Worm (Caenorhabditis elegans) whole organism, L4 larva: ENCODE results near the gene Y51A2A.6.

Experiments used
- F37D6.2 ChIP-seq: sonication (generic microtip); optimal IDR thresholded peaks from 2 replicates; lab custom pipeline; 2016; ENCODE audit warnings: mild to moderate bottlenecking, missing genetic modification characterization, missing compliant biosample characterization
- F49E8.2 ChIP-seq: sonication (generic microtip); optimal IDR thresholded peaks from 2 replicates; lab custom pipeline; 2016; ENCODE audit warnings: missing compliant biosample characterization, mild to moderate bottlenecking, missing genetic modification characterization, borderline replicate concordance
- T20F7.1 ChIP-seq: fragments of 200-800 bp; sonication (Bioruptor generic); optimal IDR thresholded peaks from 2 replicates; lab custom pipeline; 2018; ENCODE audit warnings: mild to moderate bottlenecking, missing genetic modification characterization, missing compliant biosample characterization
- Y48G9A.11 ChIP-seq: fragments of 200-800 bp; sonication (Bioruptor generic); IDR thresholded peaks from 2 replicates; pipeline ENCODE4 v1.3.6; 2022; ENCODE audit warnings: missing genetic modification reagents, missing genetic modification characterization, missing compliant biosample characterization
- Y5F2A.4 ChIP-seq: fragments of 200-800 bp; sonication (Bioruptor generic); optimal IDR thresholded peaks from 2 replicates; lab custom pipeline; 2018; ENCODE audit warnings: mild to moderate bottlenecking, missing genetic modification characterization, missing compliant biosample characterization
- ZK337.2 ChIP-seq: fragments of 200-800 bp; sonication (Bioruptor generic); IDR thresholded peaks from 2 replicates; pipeline ENCODE4 v1.3.6; 2022; ENCODE audit warnings: missing genetic modification reagents, missing genetic modification characterization, missing compliant biosample characterization
- ZK546.5 ChIP-seq, 2 experiments: sonication (generic microtip); optimal IDR thresholded peaks; 2 replicates each; lab custom pipeline; 2017; ENCODE audit warnings: missing biosample characterization in 2 of 2, missing genetic modification characterization in 2 of 2
- attf-4 ChIP-seq: sonication (generic microtip); optimal IDR thresholded peaks from 3 replicates; lab custom pipeline; 2017; ENCODE audit warnings: missing biosample characterization, missing genetic modification characterization
- ceh-20 ChIP-seq: fragments of 200-800 bp; sonication (Bioruptor generic); IDR thresholded peaks from 2 replicates; pipeline ENCODE4 v1.3.6; 2022; ENCODE audit warnings: missing genetic modification reagents, missing genetic modification characterization, missing compliant biosample characterization
- ceh-62 ChIP-seq: sonication (generic microtip); optimal IDR thresholded peaks from 2 replicates; lab custom pipeline; 2017; ENCODE audit warnings: missing biosample characterization, missing genetic modification characterization
- ces-1 ChIP-seq: fragments of 150-350 bp; sonication (generic microtip); optimal IDR thresholded peaks from 4 replicates; lab custom pipeline; 2014; ENCODE audit warnings: missing biosample characterization, missing genetic modification reagents, missing genetic modification characterization
- daf-12 ChIP-seq: fragments of 150-350 bp; optimal IDR thresholded peaks from 2 replicates; lab custom pipeline; 2014; ENCODE audit warnings: missing biosample characterization, missing genetic modification reagents, missing genetic modification characterization
- daf-19 ChIP-seq: fragments of 200-800 bp; sonication (Bioruptor generic); conservative IDR thresholded peaks from 2 replicates; pipeline ENCODE4 v1.3.6; 2022; ENCODE audit warnings: missing genetic modification characterization, missing compliant biosample characterization
- dmd-6 ChIP-seq: fragments of 200-800 bp; sonication (Bioruptor generic); IDR thresholded peaks from 2 replicates; pipeline ENCODE4 v1.3.6; 2022; ENCODE audit warnings: missing genetic modification reagents, missing genetic modification characterization, missing compliant biosample characterization
- dmd-8 ChIP-seq: fragments of 200-800 bp; sonication (Bioruptor generic); IDR thresholded peaks from 2 replicates; pipeline ENCODE4 v1.3.6; 2022; ENCODE audit warnings: missing genetic modification characterization, missing compliant biosample characterization
- dmd-9 ChIP-seq: fragments of 200-800 bp; sonication (Bioruptor generic); IDR thresholded peaks from 2 replicates; pipeline ENCODE4 v1.3.6; 2022; ENCODE audit warnings: missing genetic modification reagents, missing genetic modification characterization, missing compliant biosample characterization
- lin-1 ChIP-seq: fragments of 200-800 bp; sonication (Bioruptor generic); IDR thresholded peaks from 2 replicates; pipeline ENCODE4 v1.3.6; 2022; ENCODE audit warnings: missing genetic modification reagents, missing genetic modification characterization, missing compliant biosample characterization
- lin-38 ChIP-seq: fragments of 200-800 bp; sonication (Bioruptor generic); IDR thresholded peaks from 2 replicates; pipeline ENCODE4 v1.3.6; 2022; ENCODE audit warnings: missing genetic modification reagents, missing genetic modification characterization, missing compliant biosample characterization
- madf-5 ChIP-seq, 2 experiments: fragments of 200-800 bp; sonication (Bioruptor generic); IDR thresholded peaks; 2 replicates each; pipeline ENCODE4 v1.3.6; 2022; ENCODE audit warnings: missing compliant biosample characterization in 2 of 2, missing genetic modification characterization in 2 of 2
- mdt-29 ChIP-seq: fragments of 200-800 bp; sonication (Bioruptor generic); IDR thresholded peaks from 2 replicates; pipeline ENCODE4 v1.3.6; 2022; ENCODE audit warnings: missing genetic modification reagents, missing genetic modification characterization, missing compliant biosample characterization
- mes-2 ChIP-seq: sonication (generic microtip); optimal IDR thresholded peaks from 2 replicates; lab custom pipeline; 2016; ENCODE audit warnings: missing genotype, mild to moderate bottlenecking, missing genetic modification characterization, missing compliant biosample characterization; ENCODE audit not compliant: poor library complexity, severe bottlenecking
- mxl-3 ChIP-seq: fragments of 200-800 bp; sonication (Bioruptor generic); optimal IDR thresholded peaks from 2 replicates; lab custom pipeline; 2018; ENCODE audit warnings: mild to moderate bottlenecking, missing genetic modification characterization, missing compliant biosample characterization
- nhr-11 ChIP-seq: fragments of 150-350 bp; optimal IDR thresholded peaks from 2 replicates; lab custom pipeline; 2014; ENCODE audit warnings: missing biosample characterization, missing genetic modification characterization
- nhr-111 ChIP-seq: fragments of 200-800 bp; sonication (Bioruptor generic); optimal IDR thresholded peaks from 2 replicates; lab custom pipeline; 2018; ENCODE audit warnings: mild to moderate bottlenecking, missing genetic modification characterization, missing compliant biosample characterization
- nhr-237 ChIP-seq: sonication (generic microtip); optimal IDR thresholded peaks from 2 replicates; lab custom pipeline; 2017; ENCODE audit warnings: missing biosample characterization, missing genetic modification characterization
- nhr-25 ChIP-seq: sonication (generic microtip); optimal IDR thresholded peaks from 2 replicates; lab custom pipeline; 2017; ENCODE audit warnings: missing genetic modification characterization, mild to moderate bottlenecking, missing compliant biosample characterization, antibody characterized with exemption, moderate library complexity, borderline replicate concordance; ENCODE audit not compliant: insufficient read depth
- nhr-41 ChIP-seq: fragments of 200-800 bp; sonication (Bioruptor generic); IDR thresholded peaks from 2 replicates; pipeline ENCODE4 v1.3.6; 2022; ENCODE audit warnings: missing genetic modification reagents, missing genetic modification characterization, missing compliant biosample characterization
- nhr-42 ChIP-seq: fragments of 200-800 bp; sonication (Bioruptor generic); IDR thresholded peaks from 2 replicates; pipeline ENCODE4 v1.3.6; 2022; ENCODE audit warnings: missing genetic modification characterization, missing compliant biosample characterization
- nhr-77 ChIP-seq: fragments of 150-350 bp; optimal IDR thresholded peaks from 2 replicates; lab custom pipeline; 2014; ENCODE audit warnings: missing biosample characterization, missing genetic modification characterization
- rbr-2 ChIP-seq: sonication (generic microtip); optimal IDR thresholded peaks from 2 replicates; lab custom pipeline; 2016; ENCODE audit warnings: missing genotype, missing genetic modification characterization, missing compliant biosample characterization
- saeg-2 ChIP-seq: fragments of 200-800 bp; sonication (Bioruptor generic); IDR thresholded peaks from 2 replicates; pipeline ENCODE4 v1.3.6; 2022; ENCODE audit warnings: missing genetic modification reagents, missing genetic modification characterization, missing compliant biosample characterization
- set-16 ChIP-seq: fragments of 200-800 bp; sonication (Bioruptor generic); IDR thresholded peaks from 2 replicates; pipeline ENCODE4 v1.3.6; 2022; ENCODE audit warnings: missing genetic modification reagents, missing genetic modification characterization, missing compliant biosample characterization
- snpc-4 ChIP-seq: fragments of 150-350 bp; optimal IDR thresholded peaks from 2 replicates; lab custom pipeline; 2014; ENCODE audit warnings: missing biosample characterization, missing genetic modification characterization
- tag-97 ChIP-seq: fragments of 200-800 bp; sonication (Bioruptor generic); IDR thresholded peaks from 2 replicates; pipeline ENCODE4 v1.3.6; 2022; ENCODE audit warnings: missing genetic modification characterization, missing compliant biosample characterization
- unc-130 ChIP-seq: sonication (generic microtip); optimal IDR thresholded peaks from 2 replicates; lab custom pipeline; 2016; ENCODE audit warnings: missing genetic modification reagents, missing genetic modification characterization, missing compliant biosample characterization
- unc-62 ChIP-seq, 3 experiments: fragments of 150-350 bp in 1 of 3; sonication (generic microtip); optimal IDR thresholded peaks in 2 of 3; peaks in 1 of 3; 1 replicate in 1 of 3; 2 replicates in 2 of 3; lab custom pipeline; 2014 to 2017; ENCODE audit warnings: missing biosample characterization in 3 of 3, missing genetic modification characterization in 3 of 3, missing genetic modification reagents in 3 of 3, missing genotype in 1 of 3
- zag-1 ChIP-seq: fragments of 150-350 bp; optimal IDR thresholded peaks from 2 replicates; lab custom pipeline; 2014; ENCODE audit warnings: missing biosample characterization, missing genetic modification characterization
- zfp-3 ChIP-seq: fragments of 200-800 bp; sonication (Bioruptor generic); conservative IDR thresholded peaks from 2 replicates; pipeline ENCODE4 v1.3.6; 2022; ENCODE audit warnings: missing genetic modification reagents, missing genetic modification characterization, missing compliant biosample characterization
- zip-2 ChIP-seq: fragments of 150-350 bp; optimal IDR thresholded peaks from 2 replicates; lab custom pipeline; 2014; ENCODE audit warnings: missing biosample characterization, missing genetic modification characterization
- ztf-11 ChIP-seq: fragments of 150-350 bp; optimal IDR thresholded peaks from 2 replicates; lab custom pipeline; 2014; ENCODE audit warnings: missing biosample characterization, missing genetic modification characterization

The Y51A2A.6 gene

DNA sequence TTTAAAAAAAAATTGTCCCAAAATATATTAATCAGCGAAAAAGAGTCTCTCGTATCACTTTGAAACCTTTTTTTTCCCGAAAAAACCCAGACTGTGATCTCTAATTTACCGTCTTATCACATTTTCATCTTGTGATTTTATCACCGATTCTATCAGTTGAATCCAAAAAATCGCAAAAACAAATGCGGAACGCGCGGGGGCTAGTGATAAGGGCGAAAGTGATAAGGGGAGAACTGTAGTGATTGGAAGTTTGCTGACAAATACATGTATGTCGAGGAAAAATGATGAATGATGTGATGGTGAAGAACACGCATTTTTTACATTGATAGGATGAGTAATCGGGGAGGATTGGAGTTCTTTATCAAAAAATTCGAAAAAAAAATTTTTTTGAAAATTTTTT lies 43.6 kb downstream of the Y51A2A.6 start (continued):
- TF ChIP-seq dmd-8 (GFP tag; lab: Robert Waterston, UW) (no peak), set-16 (GFP tag; lab: Robert Waterston, UW) (no peak), Y48G9A.11 (GFP tag; lab: Robert Waterston, UW) (no peak), ztf-11 (tag; lab: Kevin White, UChicago) (no peak), attf-4 (tag; lab: Kevin White, UChicago) (no peak), mdt-29 (peak; percentile 56; the same call in 1 of the 2 replicates), ceh-20 (peak; percentile 76), daf-19 (GFP tag; lab: Robert Waterston, UW) (no peak), nhr-42 (GFP tag; lab: Robert Waterston, UW) (no peak), nhr-11 (tag; lab: Kevin White, UChicago) (no peak), F49E8.2 (tag; lab: Kevin White, UChicago) (no peak), F37D6.2 (tag; lab: Kevin White, UChicago) (no peak), unc-130 (GFP tag; lab: Kevin White, UChicago) (no peak), ZK337.2 (GFP tag; lab: Robert Waterston, UW) (no peak), zag-1 (no peak), ces-1 (no peak), saeg-2 (GFP tag; lab: Robert Waterston, UW) (no peak), lin-1 (peak; percentile 96), dmd-6 (GFP tag; lab: Robert Waterston, UW) (peak; percentile 100), snpc-4 (tag; lab: Kevin White, UChicago) (no peak), nhr-41 (GFP tag; lab: Robert Waterston, UW) (peak; percentile 36; the same call in 1 of the 2 replicates), Y5F2A.4 (GFP tag; lab: Kevin White, UChicago) (no peak), rbr-2 (tag; lab: Kevin White, UChicago) (no peak), madf-5 (GFP tag; IDR thresholded peaks at IDR 0.05; lab: Robert Waterston, UW) (no peak), dmd-9 (no peak), zfp-3 (GFP tag; lab: Robert Waterston, UW) (no peak), mxl-3 (GFP tag; lab: Kevin White, UChicago) (peak; percentile 91), T20F7.1 (GFP tag; lab: Kevin White, UChicago) (no peak), zip-2 (tag; lab: Kevin White, UChicago) (no peak), mes-2 (tag; lab: Kevin White, UChicago) (no peak), tag-97 (no peak), nhr-25 (tag; lab: Kevin White, UChicago) (no peak), ceh-62 (tag; lab: Kevin White, UChicago) (no peak), daf-12 (no peak), ZK546.5 (tag; optimal IDR thresholded peaks at IDR 0.05; lab: Kevin White, UChicago) (no peak), nhr-77 (tag; lab: Kevin White, UChicago) (peak; percentile 98), nhr-111 (no peak), nhr-237 (tag; lab: Kevin White, UChicago) (no peak)
- TF ChIP-seq, all 104 proteins: peak for 36

DNA sequence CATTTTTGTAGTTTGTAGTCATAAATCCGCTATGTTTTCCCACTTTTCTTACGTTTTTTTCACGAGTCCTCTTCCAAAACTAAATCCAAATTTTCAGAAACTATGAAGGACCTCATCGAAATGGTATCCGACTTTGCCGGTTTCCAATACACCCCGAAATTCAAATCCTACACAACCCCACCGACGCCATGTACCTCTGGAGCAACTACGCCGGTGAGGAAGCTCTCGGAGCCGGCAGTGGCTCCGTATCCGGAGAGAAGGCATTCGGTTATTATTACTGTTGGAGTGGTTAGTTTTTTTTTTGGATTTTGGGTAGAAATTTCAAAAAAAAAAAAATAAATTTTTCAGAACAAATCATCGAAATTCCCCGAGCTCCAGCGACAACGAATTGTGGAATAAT lies 47.5 kb downstream of the Y51A2A.6 start, which contains the start of gene C08E8.3:
C08E8.3 (plus strand) TSS at position 84 of the 400 bp plus-strand sequence.
- no peak for TF ChIP-seq lin-38 (GFP tag; lab: Robert Waterston, UW)
- TF ChIP-seq unc-62 (GFP tag; optimal IDR thresholded peaks at IDR 0.05 in 1 of 2; lab: Kevin White, UChicago) = peak in 1 of 2 experiments; percentile 81
- TF ChIP-seq unc-62 (tag; optimal IDR thresholded peaks at IDR 0.05; lab: Kevin White, UChicago) = no peak
- TF ChIP-seq, all 104 proteins: peak for 1
